Worm (Caenorhabditis elegans) whole organism, L2 larva: Measurements from ENCODE around the gene ccch-5.
"Not testable (repeated sequence)": the region's sequence is repeated elsewhere in the genome, so short reads cannot be mapped to it uniquely, and the experiment has no call there.

ENCODE experiments used
- blmp-1 ChIP-seq: sonication (generic microtip); optimal IDR thresholded peaks from 2 replicates; lab custom pipeline; 2017; ENCODE audit warnings: missing genetic modification characterization, mild to moderate bottlenecking, missing compliant biosample characterization, antibody characterized with exemption, moderate library complexity; ENCODE audit not compliant: insufficient read depth
- ceh-16 ChIP-seq: fragments of 150-350 bp; optimal IDR thresholded peaks from 2 replicates; lab custom pipeline; 2014; ENCODE audit warnings: missing biosample characterization, missing genetic modification characterization
- lin-13 ChIP-seq: fragments of 150-350 bp; optimal IDR thresholded peaks from 2 replicates; lab custom pipeline; 2014; ENCODE audit warnings: missing biosample characterization, missing genetic modification reagents, missing genetic modification characterization
- nhr-25 ChIP-seq: fragments of 150-350 bp; sonication (generic microtip); optimal IDR thresholded peaks from 3 replicates; lab custom pipeline; 2014; ENCODE audit warnings: missing biosample characterization, missing genetic modification characterization
- snpc-4 ChIP-seq: fragments of 150-350 bp; optimal IDR thresholded peaks from 2 replicates; lab custom pipeline; 2014; ENCODE audit warnings: missing biosample characterization, missing genetic modification characterization
- zag-1 ChIP-seq: fragments of 150-350 bp; optimal IDR thresholded peaks from 2 replicates; lab custom pipeline; 2014; ENCODE audit warnings: missing biosample characterization, missing genetic modification characterization
- ztf-4 ChIP-seq: fragments of 150-350 bp; optimal IDR thresholded peaks from 2 replicates; lab custom pipeline; 2014; ENCODE audit warnings: missing biosample characterization, missing genetic modification characterization

ce11 chrIV:14938596-14938995 is 19.2 kb downstream of the ccch-5 start, which contains the start of gene Y57G11C.30:
- not testable (repeated sequence) for TF ChIP-seq lin-13; ceh-16 (tag; lab: Kevin White, UChicago); zag-1 (tag; lab: Kevin White, UChicago); snpc-4 (tag; lab: Kevin White, UChicago); nhr-25 (tag; lab: Kevin White, UChicago); blmp-1 (tag; lab: Kevin White, UChicago); ztf-4
